Worm (Caenorhabditis elegans) whole organism, early embryonic: ENCODE measurements around the gene F42F12.4.
A peak's percentile ranks its signal among the peaks of the same experiment; 100 is the strongest.

Experiments used
- B0310.2 ChIP-seq: sonication (generic microtip); optimal IDR thresholded peaks from 2 replicates; lab custom pipeline; 2016; ENCODE audit warnings: mild to moderate bottlenecking, missing genetic modification characterization, missing compliant biosample characterization
- F13C5.2 ChIP-seq: sonication (generic microtip); optimal IDR thresholded peaks from 2 replicates; lab custom pipeline; 2017; ENCODE audit warnings: mild to moderate bottlenecking, missing genetic modification characterization, inconsistent platforms, missing compliant biosample characterization
- ama-1 ChIP-seq: fragments of 150-350 bp; optimal IDR thresholded peaks from 2 replicates; lab custom pipeline; 2014
- ceh-13 ChIP-seq: fragments of 200-800 bp; sonication (Bioruptor generic); optimal IDR thresholded peaks from 2 replicates; lab custom pipeline; 2018; ENCODE audit warnings: mild to moderate bottlenecking, missing genetic modification characterization, missing compliant biosample characterization
- flt-1 ChIP-seq: fragments of 200-800 bp; sonication (Bioruptor generic); IDR thresholded peaks from 2 replicates; pipeline ENCODE4 v1.3.6; 2022; ENCODE audit warnings: missing genetic modification characterization, missing compliant biosample characterization
- hmbx-1 ChIP-seq: sonication (generic microtip); optimal IDR thresholded peaks from 2 replicates; lab custom pipeline; 2016; ENCODE audit warnings: mild to moderate bottlenecking, missing genetic modification characterization, missing compliant biosample characterization
- hmg-4 ChIP-seq: fragments of 200-800 bp; sonication (Bioruptor generic); optimal IDR thresholded peaks from 2 replicates; lab custom pipeline; 2018; ENCODE audit warnings: mild to moderate bottlenecking, missing genetic modification characterization, missing compliant biosample characterization
- pes-1 ChIP-seq: fragments of 200-800 bp; sonication (Bioruptor generic); IDR thresholded peaks from 2 replicates; pipeline ENCODE4 v1.3.6; 2022; ENCODE audit warnings: missing genetic modification reagents, missing genetic modification characterization, missing compliant biosample characterization
- sea-1 ChIP-seq: fragments of 200-800 bp; sonication (Bioruptor generic); conservative IDR thresholded peaks from 2 replicates; pipeline ENCODE4 v1.3.6; 2022; ENCODE audit warnings: missing genetic modification characterization, missing compliant biosample characterization
- tra-4 ChIP-seq: sonication (generic microtip); optimal IDR thresholded peaks from 2 replicates; lab custom pipeline; 2017; ENCODE audit warnings: missing genetic modification characterization, missing compliant biosample characterization

DNA sequence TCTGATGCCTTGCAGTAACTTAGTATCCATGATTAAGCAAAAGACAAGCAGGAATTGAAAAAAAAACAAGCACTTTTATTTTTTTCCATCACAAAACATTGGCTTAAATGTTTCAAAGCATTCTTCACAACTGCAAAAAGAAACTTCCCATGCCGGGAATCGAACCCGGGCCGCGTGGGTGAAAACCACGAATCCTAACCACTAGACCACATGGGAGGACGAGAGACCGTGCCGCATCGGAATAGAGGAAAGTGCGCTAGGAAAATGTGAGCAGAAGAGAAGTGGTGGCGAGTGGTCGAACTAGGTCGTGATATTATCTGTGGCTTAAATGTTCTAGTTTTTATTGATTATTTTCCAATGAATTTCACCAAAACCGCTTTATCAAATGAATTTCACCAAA, 14.8 kb upstream of the F42F12.4 start:
- TF ChIP-seq B0310.2 (tag; lab: Kevin White, UChicago), result peak; percentile 39
- no peak for TF ChIP-seq ama-1
- TF ChIP-seq pes-1 (GFP tag; lab: Robert Waterston, UW), result no peak; the same call in none of the 2 replicates
- peak; percentile 39 for TF ChIP-seq hmbx-1 (tag; lab: Kevin White, UChicago)
- peak; percentile 84 for TF ChIP-seq F13C5.2 (tag; lab: Kevin White, UChicago)
- TF ChIP-seq hmg-4 (GFP tag; lab: Kevin White, UChicago), result peak; percentile 66
- peak; percentile 84 for TF ChIP-seq flt-1 (GFP tag; lab: Robert Waterston, UW)
- TF ChIP-seq ceh-13 (GFP tag; lab: Kevin White, UChicago), result peak; percentile 55
- no peak for TF ChIP-seq tra-4
- peak; percentile 71; the same call in 1 of the 2 replicates for TF ChIP-seq sea-1 (GFP tag; lab: Robert Waterston, UW)
